Worm (Caenorhabditis elegans) whole organism, L1 larva: ENCODE measurements around the gene bath-44.

Source experiments
- ama-1 ChIP-seq: fragments of 150-350 bp; optimal IDR thresholded peaks from 2 replicates; lab custom pipeline; 2014
- fkh-10 ChIP-seq: sonication (generic microtip); optimal IDR thresholded peaks from 2 replicates; lab custom pipeline; 2017; ENCODE audit warnings: missing biosample characterization, missing genetic modification reagents, missing genetic modification characterization
- mdl-1 ChIP-seq, 2 experiments: fragments of 150-350 bp; optimal IDR thresholded peaks; 2 replicates each; lab custom pipeline; 2014 to 2017; ENCODE audit warnings: missing biosample characterization in 2 of 2, missing genetic modification characterization in 2 of 2, inconsistent platforms in 1 of 2
- nhr-77 ChIP-seq: fragments of 150-350 bp; optimal IDR thresholded peaks from 2 replicates; lab custom pipeline; 2014; ENCODE audit warnings: missing biosample characterization, missing genetic modification characterization
- zag-1 ChIP-seq: fragments of 150-350 bp; optimal IDR thresholded peaks from 2 replicates; lab custom pipeline; 2014; ENCODE audit warnings: missing biosample characterization, missing genetic modification characterization

DNA sequence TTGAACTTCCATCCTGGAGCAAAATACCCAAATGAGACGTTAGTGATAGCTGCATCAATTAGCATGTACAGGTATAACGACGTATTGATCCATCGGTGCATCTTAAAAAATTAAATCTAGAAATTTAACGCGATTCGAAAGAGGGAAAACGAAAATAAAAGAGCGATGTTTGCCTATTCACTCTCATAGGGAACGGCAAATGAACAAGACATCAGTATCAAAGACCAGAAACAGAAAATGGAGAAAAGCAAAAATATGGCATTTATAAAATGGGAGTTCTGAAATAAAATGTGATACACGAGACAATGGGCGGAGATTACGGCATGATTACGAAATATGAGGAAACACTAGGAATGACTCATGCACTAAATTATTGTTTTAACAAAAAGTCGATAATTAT is 38.4 kb upstream of the bath-44 start, which contains the start of gene haf-2:
- TF ChIP-seq fkh-10 (GFP tag; lab: Kevin White, UChicago) (no peak), mdl-1 (tag; optimal IDR thresholded peaks at IDR 0.05; lab: Kevin White, UChicago) (no peak), ama-1 (lab: Kevin White, UChicago) (no peak), nhr-77 (tag; lab: Kevin White, UChicago) (no peak), zag-1 (no peak)
